Fruit fly (Drosophila melanogaster): ENCODE results near the gene CG5103.

DNA sequence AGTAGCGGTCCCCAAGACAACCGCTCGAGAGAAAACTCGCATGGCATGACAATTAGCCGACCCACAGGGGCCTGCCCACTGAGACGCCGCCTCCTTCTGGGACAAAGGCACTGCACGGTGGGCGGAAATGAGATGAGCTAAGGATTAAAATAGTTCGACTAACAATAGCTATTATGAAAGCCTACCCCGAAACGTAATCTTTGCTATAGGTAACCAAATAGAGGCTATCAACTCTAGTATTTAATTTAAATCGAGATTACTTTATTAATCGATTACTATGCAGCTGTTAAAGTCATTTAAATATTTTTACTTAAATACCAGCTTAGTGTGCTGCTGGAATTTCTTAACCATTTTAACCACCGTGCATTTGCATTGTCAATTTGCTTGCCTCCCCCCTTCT, 37.1 kb downstream of the CG5103 start:
- TF ChIP-seq CTCF (optimal IDR thresholded peaks at IDR 0.05) (no peak), CG8478 (optimal IDR thresholded peaks at IDR 0.05) (no peak)

Measured in S2 (cell line).